Worm (Caenorhabditis elegans): ENCODE data around the gene spp-8.

- TF ChIP-seq efl-3 (GFP tag; optimal IDR thresholded peaks at IDR 0.05): no peak
- no peak for TF ChIP-seq nhr-76 (tag; optimal IDR thresholded peaks at IDR 0.05)
- TF ChIP-seq lin-35 (GFP tag; optimal IDR thresholded peaks at IDR 0.05): no peak
- no peak for TF ChIP-seq aha-1 (tag; optimal IDR thresholded peaks at IDR 0.05)
- no peak for TF ChIP-seq ceh-63 (GFP tag; optimal IDR thresholded peaks at IDR 0.05)
- TF ChIP-seq nhr-12 (tag; optimal IDR thresholded peaks at IDR 0.05): no peak
- TF ChIP-seq nhr-20 (tag; optimal IDR thresholded peaks at IDR 0.05): no peak
- TF ChIP-seq elt-3 (tag; optimal IDR thresholded peaks at IDR 0.05): no peak
Measured at ce11 chrIV:8506034-8506433, 24.6 kb downstream of the spp-8 start.

All from whole organism, L1 larva.